Worm (Caenorhabditis elegans) whole organism, young adult: Measurements from ENCODE around the gene myo-3.

Experiments used
- B0261.1 ChIP-seq: sonication (generic microtip); optimal IDR thresholded peaks from 2 replicates; lab custom pipeline; 2016; ENCODE audit warnings: mild to moderate bottlenecking, missing genetic modification characterization, moderate library complexity, missing compliant biosample characterization
- C06A6.2 ChIP-seq: fragments of 200-800 bp; sonication (Bioruptor generic); conservative IDR thresholded peaks from 2 replicates; pipeline ENCODE4 v1.3.6; 2022; ENCODE audit warnings: missing genetic modification characterization, missing compliant biosample characterization
- F23B12.7 ChIP-seq: sonication (generic microtip); optimal IDR thresholded peaks from 2 replicates; lab custom pipeline; 2017; ENCODE audit warnings: missing genetic modification characterization, mild to moderate bottlenecking, missing compliant biosample characterization, antibody characterized with exemption, moderate library complexity; ENCODE audit not compliant: insufficient read depth
- F52B5.7 ChIP-seq: sonication (generic microtip); optimal IDR thresholded peaks from 2 replicates; lab custom pipeline; 2016; ENCODE audit warnings: mild to moderate bottlenecking, missing genetic modification characterization, missing compliant biosample characterization
- F57A8.1 ChIP-seq: fragments of 200-800 bp; sonication (Bioruptor generic); optimal IDR thresholded peaks from 2 replicates; lab custom pipeline; 2018; ENCODE audit warnings: mild to moderate bottlenecking, missing genetic modification characterization, moderate library complexity, missing compliant biosample characterization
- F57C9.4 ChIP-seq: sonication (generic microtip); optimal IDR thresholded peaks from 2 replicates; lab custom pipeline; 2017; ENCODE audit warnings: mild to moderate bottlenecking, missing genetic modification characterization, missing compliant biosample characterization
- K11D2.4 ChIP-seq: fragments of 200-800 bp; sonication (Bioruptor generic); IDR thresholded peaks from 2 replicates; pipeline ENCODE4 v1.3.6; 2022; ENCODE audit warnings: missing genetic modification reagents, missing genetic modification characterization, missing compliant biosample characterization
- Y67H2A.10 ChIP-seq: fragments of 200-800 bp; sonication (Bioruptor generic); conservative IDR thresholded peaks from 2 replicates; pipeline ENCODE4 v1.3.6; 2022; ENCODE audit warnings: missing genetic modification reagents, missing genetic modification characterization, missing compliant biosample characterization
- akir-1 ChIP-seq: fragments of 200-800 bp; sonication (Bioruptor generic); optimal IDR thresholded peaks from 2 replicates; lab custom pipeline; 2018; ENCODE audit warnings: mild to moderate bottlenecking, missing genetic modification characterization, moderate library complexity, missing compliant biosample characterization
- attf-3 ChIP-seq: fragments of 200-800 bp; sonication (Bioruptor generic); conservative IDR thresholded peaks from 2 replicates; pipeline ENCODE4 v1.3.6; 2022; ENCODE audit warnings: missing genetic modification reagents, missing genetic modification characterization, missing compliant biosample characterization
- attf-5 ChIP-seq: fragments of 200-800 bp; sonication (Bioruptor generic); optimal IDR thresholded peaks from 2 replicates; lab custom pipeline; 2018; ENCODE audit warnings: mild to moderate bottlenecking, missing genetic modification characterization, missing compliant biosample characterization
- ceh-58 ChIP-seq: fragments of 200-800 bp; sonication (Bioruptor generic); IDR thresholded peaks from 2 replicates; pipeline ENCODE4 v1.3.6; 2022; ENCODE audit warnings: missing genetic modification characterization, missing compliant biosample characterization
- ceh-79 ChIP-seq: sonication (generic microtip); optimal IDR thresholded peaks from 2 replicates; lab custom pipeline; 2017; ENCODE audit warnings: mild to moderate bottlenecking, missing genetic modification characterization, missing compliant biosample characterization
- ceh-91 ChIP-seq: fragments of 200-800 bp; sonication (Bioruptor generic); IDR thresholded peaks from 2 replicates; pipeline ENCODE4 v1.3.6; 2022; ENCODE audit warnings: missing genetic modification reagents, missing genetic modification characterization, missing compliant biosample characterization
- dox-1 ChIP-seq: fragments of 200-800 bp; sonication (Bioruptor generic); IDR thresholded peaks from 2 replicates; pipeline ENCODE4 v1.3.6; 2022; ENCODE audit warnings: missing genetic modification reagents, missing genetic modification characterization, missing compliant biosample characterization
- dpl-1 ChIP-seq: fragments of 150-350 bp; optimal IDR thresholded peaks from 2 replicates; lab custom pipeline; 2014; ENCODE audit warnings: missing biosample characterization, missing genetic modification reagents, missing genetic modification characterization
- efl-1 ChIP-seq: fragments of 150-350 bp; optimal IDR thresholded peaks from 2 replicates; lab custom pipeline; 2014; ENCODE audit warnings: missing biosample characterization, missing genetic modification reagents, missing genetic modification characterization
- hlh-26 ChIP-seq: fragments of 200-800 bp; sonication (Bioruptor generic); conservative IDR thresholded peaks from 2 replicates; pipeline ENCODE4 v1.3.6; 2022; ENCODE audit warnings: missing genetic modification reagents, missing genetic modification characterization, missing compliant biosample characterization
- hmg-20 ChIP-seq: fragments of 200-800 bp; sonication (Bioruptor generic); IDR thresholded peaks from 2 replicates; pipeline ENCODE4 v1.3.6; 2022; ENCODE audit warnings: missing genetic modification reagents, missing genetic modification characterization, missing compliant biosample characterization
- hsf-1 ChIP-seq: fragments of 200-800 bp; sonication (Bioruptor generic); IDR thresholded peaks from 2 replicates; pipeline ENCODE4 v1.3.6; 2022; ENCODE audit warnings: missing genetic modification reagents, missing genetic modification characterization, missing compliant biosample characterization
- lin-35 ChIP-seq, 3 experiments: fragments of 150-350 bp in 2 of 3; sonication (generic microtip) in 1 of 3; optimal IDR thresholded peaks; 2 replicates each; lab custom pipeline; 2014 to 2018; ENCODE audit warnings: missing biosample characterization in 3 of 3, missing genetic modification characterization in 3 of 3, missing genetic modification reagents in 3 of 3
- lin-40 ChIP-seq: sonication (generic microtip); optimal IDR thresholded peaks from 2 replicates; lab custom pipeline; 2016; ENCODE audit warnings: missing genetic modification characterization, mild to moderate bottlenecking, missing compliant biosample characterization, missing genotype, missing genetic modification reagents
- lin-54 ChIP-seq: fragments of 200-800 bp; sonication (Bioruptor generic); optimal IDR thresholded peaks from 2 replicates; lab custom pipeline; 2018; ENCODE audit warnings: mild to moderate bottlenecking, missing genetic modification characterization, missing compliant biosample characterization
- madf-3 ChIP-seq: fragments of 200-800 bp; sonication (Bioruptor generic); IDR thresholded peaks from 2 replicates; pipeline ENCODE4 v1.3.6; 2022; ENCODE audit warnings: missing genetic modification reagents, missing genetic modification characterization, missing compliant biosample characterization
- madf-6 ChIP-seq: fragments of 200-800 bp; sonication (Bioruptor generic); IDR thresholded peaks from 2 replicates; pipeline ENCODE4 v1.3.6; 2022; ENCODE audit warnings: missing genetic modification reagents, missing genetic modification characterization, missing compliant biosample characterization
- mes-4 ChIP-seq: sonication (generic microtip); optimal IDR thresholded peaks from 2 replicates; lab custom pipeline; 2016; ENCODE audit warnings: missing genotype, missing genetic modification characterization, missing compliant biosample characterization
- nfya-1 ChIP-seq: sonication (generic microtip); optimal IDR thresholded peaks from 2 replicates; lab custom pipeline; 2017; ENCODE audit warnings: antibody characterized with exemption, missing compliant biosample characterization, missing genetic modification characterization, borderline replicate concordance; ENCODE audit not compliant: insufficient read depth
- nhr-120 ChIP-seq: fragments of 200-800 bp; sonication (Bioruptor generic); IDR thresholded peaks from 2 replicates; pipeline ENCODE4 v1.3.6; 2022; ENCODE audit warnings: missing genetic modification characterization, missing compliant biosample characterization
- nhr-80 ChIP-seq: sonication (generic microtip); optimal IDR thresholded peaks from 2 replicates; lab custom pipeline; 2016; ENCODE audit warnings: missing genetic modification characterization, missing compliant biosample characterization
- pha-4 ChIP-seq: fragments of 150-350 bp; sonication (generic microtip); optimal IDR thresholded peaks from 2 replicates; lab custom pipeline; 2014; ENCODE audit warnings: missing biosample characterization, missing genetic modification reagents, missing genetic modification characterization
- sdz-38 ChIP-seq: sonication (generic microtip); optimal IDR thresholded peaks from 2 replicates; lab custom pipeline; 2016; ENCODE audit warnings: missing genotype, missing genetic modification characterization, missing compliant biosample characterization
- snpc-1.3 ChIP-seq: sonication (generic microtip); optimal IDR thresholded peaks from 2 replicates; lab custom pipeline; 2017; ENCODE audit warnings: missing genetic modification characterization, mild to moderate bottlenecking, missing compliant biosample characterization, antibody characterized with exemption, moderate library complexity, missing genotype, missing genetic modification reagents; ENCODE audit not compliant: insufficient read depth
- unc-62 ChIP-seq: fragments of 150-350 bp; optimal IDR thresholded peaks from 2 replicates; lab custom pipeline; 2014; ENCODE audit warnings: missing biosample characterization, missing genetic modification reagents, missing genetic modification characterization
- xnd-1 ChIP-seq: sonication (generic microtip); optimal IDR thresholded peaks from 2 replicates; lab custom pipeline; 2016; ENCODE audit warnings: missing genotype, missing genetic modification reagents, missing genetic modification characterization, missing compliant biosample characterization
- zim-3 ChIP-seq: sonication (generic microtip); optimal IDR thresholded peaks from 2 replicates; lab custom pipeline; 2017; ENCODE audit warnings: mild to moderate bottlenecking, missing genetic modification characterization, moderate library complexity, missing compliant biosample characterization
- ztf-28 ChIP-seq: fragments of 200-800 bp; sonication (Bioruptor generic); IDR thresholded peaks from 2 replicates; pipeline ENCODE4 v1.3.6; 2022; ENCODE audit warnings: missing genetic modification reagents, missing genetic modification characterization, missing compliant biosample characterization

myo-3 gene

ce11 chrV:12187344-12187743 lies 46.8 kb downstream of the myo-3 start, which contains the start of gene ZK863.8:
ZK863.8 (minus strand) TSS chrV:12187516.
- no peak for TF ChIP-seq pha-4 (tag; lab: Kevin White, UChicago)
- no peak for TF ChIP-seq K11D2.4 (GFP tag; lab: Robert Waterston, UW)
- TF ChIP-seq unc-62 (GFP tag; lab: Kevin White, UChicago): no peak
- TF ChIP-seq madf-3: no peak
- no peak for TF ChIP-seq lin-35 (GFP tag; optimal IDR thresholded peaks at IDR 0.05; lab: Kevin White, UChicago)
- no peak for TF ChIP-seq nhr-80 (tag; lab: Kevin White, UChicago)

ce11 chrV:12184308-12184999 lies 49.7 kb downstream of the myo-3 start, which contains the start of gene srd-4:
srd-4 (plus strand) TSS chrV:12184949.
- TF ChIP-seq zim-3 (tag; lab: Kevin White, UChicago): no peak
- TF ChIP-seq hlh-26 (GFP tag; lab: Robert Waterston, UW): no peak
- TF ChIP-seq F57C9.4 (tag; lab: Kevin White, UChicago): no peak
- peak; percentile 47 for TF ChIP-seq efl-1 (GFP tag; lab: Kevin White, UChicago)
- TF ChIP-seq snpc-1.3 (tag; lab: Kevin White, UChicago): no peak
- no peak for TF ChIP-seq akir-1
- TF ChIP-seq mes-4 (tag; lab: Kevin White, UChicago): no peak
- TF ChIP-seq Y67H2A.10 (GFP tag; lab: Robert Waterston, UW): no peak
- no peak for TF ChIP-seq C06A6.2 (GFP tag; lab: Robert Waterston, UW)
- TF ChIP-seq madf-6 (GFP tag; lab: Robert Waterston, UW): no peak
- TF ChIP-seq nhr-120 (GFP tag; lab: Robert Waterston, UW): no peak
- no peak for TF ChIP-seq dox-1 (GFP tag; lab: Robert Waterston, UW)
- peak; percentile 34 for TF ChIP-seq dpl-1 (GFP tag; lab: Kevin White, UChicago)
- TF ChIP-seq lin-40 (tag; lab: Kevin White, UChicago): no peak
- no peak for TF ChIP-seq nfya-1 (tag; lab: Kevin White, UChicago)
- no peak for TF ChIP-seq B0261.1
- TF ChIP-seq lin-54: peak; percentile 81
- no peak for TF ChIP-seq attf-5 (GFP tag; lab: Kevin White, UChicago)
- no peak for TF ChIP-seq F52B5.7 (tag; lab: Kevin White, UChicago)
- TF ChIP-seq ceh-91: no peak
- no peak for TF ChIP-seq F23B12.7 (tag; lab: Kevin White, UChicago)
- no peak for TF ChIP-seq F57A8.1
- TF ChIP-seq attf-3 (GFP tag; lab: Robert Waterston, UW): peak; percentile 90
- peak in 1 of 3 experiments; percentile 55 for TF ChIP-seq lin-35 (GFP tag; optimal IDR thresholded peaks at IDR 0.05; lab: Kevin White, UChicago)
- no peak for TF ChIP-seq ceh-58 (GFP tag; lab: Robert Waterston, UW)
- no peak for TF ChIP-seq xnd-1 (tag; lab: Kevin White, UChicago)
- no peak for TF ChIP-seq hsf-1 (GFP tag; lab: Robert Waterston, UW)
- no peak for TF ChIP-seq K11D2.4 (GFP tag; lab: Robert Waterston, UW)
- TF ChIP-seq hmg-20 (GFP tag; lab: Robert Waterston, UW): no peak
- no peak for TF ChIP-seq ceh-79
- no peak for TF ChIP-seq sdz-38

ce11 chrV:12183854-12184253 lies 50.3 kb downstream of the myo-3 start, which contains the start of gene usip-1:
usip-1 (minus strand) TSS chrV:12184194.
- no peak for TF ChIP-seq ztf-28 (GFP tag; lab: Robert Waterston, UW)
